Worm (Caenorhabditis elegans): ENCODE measurements around the gene ced-4.

- no peak for TF ChIP-seq nhr-237 (tag; optimal IDR thresholded peaks at IDR 0.05)
- TF ChIP-seq sea-2 (GFP tag; optimal IDR thresholded peaks at IDR 0.05) = no peak
- no peak for TF ChIP-seq skn-1 (tag; optimal IDR thresholded peaks at IDR 0.05)
- no peak for TF ChIP-seq elt-2 (tag; optimal IDR thresholded peaks at IDR 0.05)
- no peak for TF ChIP-seq zag-1 (tag; optimal IDR thresholded peaks at IDR 0.05)
Observed at ce11 chrIII:4863127-4863526, 11.0 kb downstream of the ced-4 start, which contains the start of gene coq-8.

All from whole organism, L3 larva.